Fruit fly (Drosophila melanogaster): Measurements from ENCODE around the gene CG6179.

DNA sequence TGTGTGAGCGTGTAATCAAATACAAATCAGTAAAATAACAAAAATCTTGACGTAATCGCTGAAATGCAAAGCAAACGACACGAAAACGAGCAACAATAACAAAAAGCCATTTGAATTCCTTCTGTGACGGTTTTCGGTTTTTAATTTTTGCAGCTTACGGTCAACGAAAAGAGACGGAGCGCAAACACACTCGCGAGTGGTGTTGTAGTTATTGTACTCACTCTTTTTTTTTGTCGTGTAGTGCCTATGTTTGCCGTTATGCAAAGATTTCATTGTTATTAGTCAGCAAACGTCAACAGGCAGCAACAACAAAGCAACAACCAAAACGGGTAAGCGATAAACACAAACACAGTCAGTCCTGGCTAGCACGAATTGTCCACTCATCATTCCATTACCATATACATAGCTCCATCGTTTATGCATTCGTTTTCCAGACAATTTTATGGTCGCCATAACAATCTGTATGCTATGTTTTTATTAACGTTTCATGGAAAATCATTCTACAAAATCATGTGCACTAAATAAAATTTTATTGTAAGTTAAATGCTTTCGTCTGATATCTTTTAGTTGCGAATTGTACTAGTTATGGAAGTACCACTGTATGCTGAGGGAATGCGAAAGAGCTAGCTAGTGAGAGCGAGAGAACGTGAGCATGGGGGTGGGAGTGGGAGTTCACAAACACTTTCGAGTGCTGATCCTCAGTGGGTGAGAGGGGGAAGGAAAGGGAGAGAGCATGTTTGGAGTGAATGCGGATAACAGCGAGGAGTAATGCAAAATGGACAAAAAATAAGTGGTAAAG, 12.8 kb upstream of the CG6179 start:
- no peak for TF ChIP-seq pan (optimal IDR thresholded peaks at IDR 0.05)
- no peak for TF ChIP-seq usp (GFP tag; optimal IDR thresholded peaks at IDR 0.05)
- TF ChIP-seq psq (optimal IDR thresholded peaks at IDR 0.05): no peak
- no peak for TF ChIP-seq EcR (GFP tag; optimal IDR thresholded peaks at IDR 0.05)
- TF ChIP-seq Dll (optimal IDR thresholded peaks at IDR 0.05): no peak

Data from whole organism.